Fruit fly (Drosophila melanogaster) whole organism, embryonic: ENCODE data around the gene CG46439.

Experiments
- Awh ChIP-seq: fragments of 200-800 bp; sonication (Bioruptor generic); IDR thresholded peaks from 2 replicates; pipeline ENCODE4, ENCODE4 v1.3.6; 2022; ENCODE audit warnings: missing biosample characterization, missing genetic modification characterization
- CG12236 ChIP-seq: fragments of 200-800 bp; sonication (Bioruptor generic); optimal IDR thresholded peaks from 2 replicates; lab custom pipeline; 2016; ENCODE audit warnings: missing biosample characterization, missing genetic modification characterization
- CG12299 ChIP-seq: fragments of 200-800 bp; sonication (Bioruptor generic); optimal IDR thresholded peaks from 2 replicates; lab custom pipeline; 2018; ENCODE audit warnings: missing biosample characterization, mild to moderate bottlenecking, missing genetic modification characterization
- CG13287 ChIP-seq: fragments of 200-800 bp; sonication (Bioruptor generic); IDR thresholded peaks from 2 replicates; pipeline ENCODE4 v1.3.6; 2022; ENCODE audit warnings: missing biosample characterization, missing genetic modification characterization; ENCODE audit not compliant: partially characterized antibody
- CG15479 ChIP-seq: fragments of 200-800 bp; sonication (Bioruptor generic); optimal IDR thresholded peaks from 3 replicates; lab custom pipeline; 2019; ENCODE audit warnings: missing biosample characterization, mild to moderate bottlenecking, missing genetic modification characterization, moderate library complexity
- CG16863 ChIP-seq: fragments of 200-800 bp; sonication (Bioruptor generic); optimal IDR thresholded peaks from 3 replicates; lab custom pipeline; 2016; ENCODE audit warnings: missing biosample characterization, missing genetic modification characterization
- CG17186 ChIP-seq: fragments of 200-800 bp; sonication (Bioruptor generic); optimal IDR thresholded peaks from 3 replicates; lab custom pipeline; 2017; ENCODE audit warnings: missing biosample characterization, missing genetic modification reagents, missing genetic modification characterization
- CG17612 ChIP-seq: fragments of 200-800 bp; sonication (Bioruptor generic); IDR thresholded peaks from 2 replicates; pipeline ENCODE4 v1.3.6; 2022; ENCODE audit warnings: missing biosample characterization, missing genetic modification characterization
- CG30431 ChIP-seq: fragments of 200-800 bp; sonication (Bioruptor generic); optimal IDR thresholded peaks from 2 replicates; lab custom pipeline; 2017; ENCODE audit warnings: missing biosample characterization, missing genetic modification characterization
- CG4854 ChIP-seq: fragments of 200-800 bp; sonication (Bioruptor generic); optimal IDR thresholded peaks from 2 replicates; lab custom pipeline; 2016; ENCODE audit warnings: missing biosample characterization, missing genetic modification characterization, inconsistent platforms
- CG5953 ChIP-seq: fragments of 200-800 bp; sonication (Bioruptor generic); IDR thresholded peaks from 2 replicates; pipeline ENCODE4 v1.3.6; 2022; ENCODE audit warnings: missing biosample characterization, missing genetic modification characterization
- CG6689 ChIP-seq: fragments of 200-800 bp; sonication (Bioruptor generic); IDR thresholded peaks from 2 replicates; pipeline ENCODE4 v1.3.6; 2022; ENCODE audit warnings: missing biosample characterization, missing genetic modification characterization
- CG6791 ChIP-seq: fragments of 200-800 bp; sonication (Bioruptor generic); IDR thresholded peaks from 3 replicates; pipeline ENCODE4 v1.3.6; 2022; ENCODE audit warnings: missing biosample characterization, missing genetic modification characterization; ENCODE audit not compliant: partially characterized antibody
- CG6813 ChIP-seq: fragments of 200-800 bp; sonication (Bioruptor generic); optimal IDR thresholded peaks from 2 replicates; lab custom pipeline; 2017; ENCODE audit warnings: missing biosample characterization, missing genetic modification characterization, mild to moderate bottlenecking, moderate library complexity, missing genetic modification reagents
- CG7839 ChIP-seq: fragments of 200-800 bp; sonication (Bioruptor generic); optimal IDR thresholded peaks from 3 replicates; lab custom pipeline; 2018; ENCODE audit warnings: missing biosample characterization, mild to moderate bottlenecking, missing genetic modification characterization, moderate library complexity
- CG7987 ChIP-seq: fragments of 200-800 bp; sonication (Bioruptor generic); optimal IDR thresholded peaks from 2 replicates; lab custom pipeline; 2018; ENCODE audit warnings: missing biosample characterization, mild to moderate bottlenecking, missing genetic modification characterization, moderate library complexity
- CG8924 ChIP-seq: fragments of 200-800 bp; optimal IDR thresholded peaks from 3 replicates; lab custom pipeline; 2019; ENCODE audit warnings: missing biosample characterization, mild to moderate bottlenecking, missing genetic modification characterization, moderate library complexity
- CG9797 ChIP-seq: fragments of 200-800 bp; sonication (Bioruptor generic); optimal IDR thresholded peaks from 3 replicates; lab custom pipeline; 2018; ENCODE audit warnings: missing biosample characterization, mild to moderate bottlenecking, missing genetic modification characterization
- D19A ChIP-seq: fragments of 200-800 bp; optimal IDR thresholded peaks from 3 replicates; lab custom pipeline; 2019; ENCODE audit warnings: missing biosample characterization, mild to moderate bottlenecking, missing genetic modification characterization, moderate library complexity
- Dek ChIP-seq: fragments of 200-800 bp; sonication (Bioruptor generic); optimal IDR thresholded peaks from 3 replicates; lab custom pipeline; 2019; ENCODE audit warnings: missing biosample characterization, mild to moderate bottlenecking, missing genetic modification characterization, moderate library complexity
- Dip2 ChIP-seq: fragments of 200-800 bp; sonication (Bioruptor generic); IDR thresholded peaks from 2 replicates; pipeline ENCODE4 v1.3.6; 2022; ENCODE audit warnings: missing biosample characterization, missing genetic modification characterization
- Dll ChIP-seq: fragments of 200-800 bp; sonication (Bioruptor generic); IDR thresholded peaks from 4 replicates; pipeline ENCODE4 v1.3.6; 2022; ENCODE audit warnings: missing biosample characterization, missing genetic modification characterization; ENCODE audit not compliant: partially characterized antibody
- Dp ChIP-seq: fragments of 200-800 bp; sonication (Bioruptor generic); optimal IDR thresholded peaks from 2 replicates; lab custom pipeline; 2018; ENCODE audit warnings: missing biosample characterization, mild to moderate bottlenecking, missing genetic modification characterization, moderate library complexity
- HLH54F ChIP-seq: fragments of 200-800 bp; sonication (Bioruptor generic); optimal IDR thresholded peaks from 3 replicates; lab custom pipeline; 2016; ENCODE audit warnings: missing biosample characterization, missing genetic modification characterization
- HmgZ ChIP-seq: fragments of 200-800 bp; sonication (Bioruptor generic); optimal IDR thresholded peaks from 2 replicates; lab custom pipeline; 2018; ENCODE audit warnings: missing biosample characterization, mild to moderate bottlenecking, missing genetic modification characterization
- Hmr ChIP-seq: fragments of 200-800 bp; sonication (Bioruptor generic); optimal IDR thresholded peaks from 3 replicates; lab custom pipeline; 2017; ENCODE audit warnings: mild to moderate bottlenecking, missing biosample characterization, missing genetic modification reagents, missing genetic modification characterization
- Hsf ChIP-seq: fragments of 200-800 bp; sonication (Bioruptor generic); optimal IDR thresholded peaks from 3 replicates; lab custom pipeline; 2016; ENCODE audit warnings: missing biosample characterization, missing genetic modification characterization
- Lhr ChIP-seq: fragments of 200-800 bp; sonication (Bioruptor generic); optimal IDR thresholded peaks from 3 replicates; lab custom pipeline; 2017; ENCODE audit warnings: mild to moderate bottlenecking, missing biosample characterization, missing genetic modification reagents, missing genetic modification characterization
- Lpt ChIP-seq: fragments of >200 bp; optimal IDR thresholded peaks from 2 replicates; lab custom pipeline; 2018; ENCODE audit warnings: missing biosample characterization, missing genetic modification characterization
- Rx ChIP-seq: fragments of 200-800 bp; sonication (Bioruptor generic); IDR thresholded peaks from 2 replicates; pipeline ENCODE4 v1.3.6; 2022; ENCODE audit warnings: missing biosample characterization, missing genetic modification characterization
- chif ChIP-seq, 2 experiments: fragments of 200-800 bp; sonication (Bioruptor generic); optimal IDR thresholded peaks; 3 replicates each; lab custom pipeline; 2016; ENCODE audit warnings: missing biosample characterization in 2 of 2, missing genetic modification characterization in 2 of 2
- dan ChIP-seq: fragments of 200-800 bp; sonication (Bioruptor generic); IDR thresholded peaks from 2 replicates; pipeline ENCODE4 v1.3.6; 2022; ENCODE audit warnings: missing biosample characterization, missing genetic modification characterization
- fd96Cb ChIP-seq: fragments of 200-800 bp; sonication (Bioruptor generic); optimal IDR thresholded peaks from 2 replicates; lab custom pipeline; 2018; ENCODE audit warnings: missing biosample characterization, mild to moderate bottlenecking, missing genetic modification characterization, moderate library complexity
- gsb-n ChIP-seq: fragments of 200-800 bp; sonication (Bioruptor generic); optimal IDR thresholded peaks from 3 replicates; lab custom pipeline; 2018; ENCODE audit warnings: missing biosample characterization, mild to moderate bottlenecking, missing genetic modification characterization
- ind ChIP-seq: fragments of 200-800 bp; sonication (Bioruptor generic); optimal IDR thresholded peaks from 3 replicates; lab custom pipeline; 2016; ENCODE audit warnings: missing biosample characterization, missing genetic modification characterization
- lilli ChIP-seq: fragments of 200-800 bp; sonication (Bioruptor generic); optimal IDR thresholded peaks from 3 replicates; lab custom pipeline; 2016; ENCODE audit warnings: missing biosample characterization, missing genetic modification characterization
- mirr ChIP-seq: fragments of 200-800 bp; sonication (Bioruptor generic); optimal IDR thresholded peaks from 3 replicates; lab custom pipeline; 2018; ENCODE audit warnings: missing biosample characterization, mild to moderate bottlenecking, missing genetic modification characterization
- nom ChIP-seq: fragments of 200-800 bp; sonication (Bioruptor generic); optimal IDR thresholded peaks from 2 replicates; lab custom pipeline; 2017; ENCODE audit warnings: missing biosample characterization, missing genetic modification characterization, mild to moderate bottlenecking, moderate library complexity, missing genetic modification reagents
- org-1 ChIP-seq: fragments of 200-800 bp; sonication (Bioruptor generic); optimal IDR thresholded peaks from 2 replicates; lab custom pipeline; 2017; ENCODE audit warnings: missing biosample characterization, missing genetic modification characterization
- pho ChIP-seq: fragments of 200-800 bp; sonication (Bioruptor generic); optimal IDR thresholded peaks from 2 replicates; lab custom pipeline; 2016; ENCODE audit warnings: missing biosample characterization, missing genetic modification characterization
- pita ChIP-seq: fragments of 200-800 bp; sonication (Bioruptor generic); optimal IDR thresholded peaks from 2 replicates; lab custom pipeline; 2017; ENCODE audit warnings: missing biosample characterization, mild to moderate bottlenecking, missing genetic modification characterization
- ranshi ChIP-seq: fragments of 200-800 bp; sonication (Bioruptor generic); IDR thresholded peaks from 2 replicates; pipeline ENCODE4 v1.3.6; 2022; ENCODE audit warnings: missing biosample characterization, missing genetic modification characterization
- run ChIP-seq: fragments of 200-800 bp; sonication (Bioruptor generic); optimal IDR thresholded peaks from 3 replicates; lab custom pipeline; 2018; ENCODE audit warnings: missing biosample characterization, mild to moderate bottlenecking, missing genetic modification characterization
- sens-2 ChIP-seq: fragments of 200-800 bp; sonication (Bioruptor generic); IDR thresholded peaks from 2 replicates; pipeline ENCODE4 v1.3.6; 2022; ENCODE audit warnings: missing biosample characterization, missing genetic modification characterization
- sna ChIP-seq: fragments of 200-800 bp; sonication (Bioruptor generic); IDR thresholded peaks from 2 replicates; pipeline ENCODE4 v1.3.6; 2022; ENCODE audit warnings: missing biosample characterization, missing genetic modification characterization; ENCODE audit not compliant: partially characterized antibody
- sqz ChIP-seq: fragments of 200-800 bp; sonication (Bioruptor generic); optimal IDR thresholded peaks from 3 replicates; lab custom pipeline; 2018; ENCODE audit warnings: missing biosample characterization, mild to moderate bottlenecking, missing genetic modification characterization
- sr ChIP-seq: fragments of 200-800 bp; sonication (Bioruptor generic); IDR thresholded peaks from 3 replicates; pipeline ENCODE4 v1.3.6; 2022; ENCODE audit warnings: missing biosample characterization, missing genetic modification characterization
- stwl ChIP-seq: fragments of 200-800 bp; sonication (Bioruptor generic); optimal IDR thresholded peaks from 3 replicates; lab custom pipeline; 2018; ENCODE audit warnings: missing biosample characterization, mild to moderate bottlenecking, missing genetic modification characterization, moderate library complexity
- unc-4 ChIP-seq: fragments of 200-800 bp; sonication (Bioruptor generic); IDR thresholded peaks from 2 replicates; pipeline ENCODE4 v1.3.6; 2022; ENCODE audit warnings: missing biosample characterization, missing genetic modification characterization; ENCODE audit not compliant: partially characterized antibody
- zf30C ChIP-seq: fragments of 200-800 bp; sonication (Bioruptor generic); optimal IDR thresholded peaks from 3 replicates; lab custom pipeline; 2018; ENCODE audit warnings: missing biosample characterization, mild to moderate bottlenecking, missing genetic modification characterization

CG46439 gene

DNA sequence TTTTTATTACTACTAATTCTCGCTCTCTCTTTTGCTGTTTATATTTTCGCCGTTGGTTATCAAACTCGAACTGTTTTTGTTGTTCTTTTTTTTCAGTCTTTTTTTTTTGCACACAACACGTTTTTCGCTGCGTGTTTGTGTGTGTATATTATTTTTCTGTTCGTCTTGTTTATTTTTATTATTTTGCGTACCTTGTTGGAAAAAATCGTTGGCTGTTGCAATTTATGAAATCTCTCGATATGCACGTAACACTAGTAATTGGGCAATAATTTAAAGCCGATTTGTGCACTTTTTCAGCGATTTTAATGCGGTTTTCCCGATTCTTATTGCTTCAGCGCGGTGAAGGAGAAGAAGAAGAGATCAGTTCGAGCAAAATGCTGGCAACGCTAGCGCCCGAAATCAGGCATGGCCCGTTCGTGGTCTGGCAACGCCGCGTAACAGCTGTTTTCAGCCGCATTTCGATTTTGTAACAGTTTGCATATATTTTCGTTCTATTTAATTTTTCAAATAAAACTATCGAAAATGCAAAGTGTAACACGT is 24.4 kb upstream of the CG46439 start, which contains the start of the genes FoxK and mRpL2 (continued):
- TF ChIP-seq Dp (GFP tag; lab: Kevin White, UChicago) (peak; percentile 51), CG16863 (no peak), CG12299 (tag; lab: Kevin White, UChicago) (no peak), pho (GFP tag; lab: Kevin White, UChicago) (no peak), ind (GFP tag; lab: Kevin White, UChicago) (no peak), CG17612 (GFP tag; lab: Robert Waterston, UW) (no peak), fd96Cb (no peak), mirr (GFP tag; lab: Kevin White, UChicago) (no peak), sna (GFP tag; lab: Robert Waterston, UW) (no peak), Rx (GFP tag; lab: Robert Waterston, UW) (no peak), Awh (no peak), CG5953 (GFP tag; lab: Robert Waterston, UW) (no peak), stwl (tag; lab: Kevin White, UChicago) (peak; percentile 83), dan (no peak), CG6813 (GFP tag; lab: Kevin White, UChicago) (no peak), org-1 (GFP tag; lab: Kevin White, UChicago) (no peak), unc-4 (GFP tag; lab: Robert Waterston, UW) (0 out of 2 replicates have a peak, but pooled peaks have one; percentile 38), Lhr (GFP tag; lab: Kevin White, UChicago) (no peak), sqz (GFP tag; lab: Kevin White, UChicago) (peak; percentile 83), run (tag; lab: Kevin White, UChicago) (peak; percentile 19), CG8924 (peak; percentile 21), Dip2 (GFP tag; lab: Robert Waterston, UW) (no peak), Lpt (no peak), CG6689 (no peak), gsb-n (tag; lab: Kevin White, UChicago) (no peak), CG13287 (GFP tag; lab: Robert Waterston, UW) (peak; percentile 57; the same call in 1 of the 2 replicates), Hsf (no peak), pita (GFP tag; lab: Kevin White, UChicago) (no peak), CG15479 (no peak), sr (GFP tag; lab: Robert Waterston, UW) (no peak), nom (GFP tag; lab: Kevin White, UChicago) (peak; percentile 97), sens-2 (GFP tag; lab: Robert Waterston, UW) (no peak), zf30C (GFP tag; lab: Kevin White, UChicago) (peak; percentile 30), chif (GFP tag; optimal IDR thresholded peaks at IDR 0.05; lab: Kevin White, UChicago) (no peak), HmgZ (peak; percentile 54), D19A (no peak), CG17186 (GFP tag; lab: Kevin White, UChicago) (peak; percentile 53), Dek (tag; lab: Kevin White, UChicago) (no peak), CG12236 (GFP tag; lab: Kevin White, UChicago) (no peak), CG7839 (tag; lab: Kevin White, UChicago) (no peak), lilli (GFP tag; lab: Kevin White, UChicago) (no peak), Dll (GFP tag; lab: Robert Waterston, UW) (0 out of 4 replicates have a peak, but pooled peaks have one; percentile 40), CG30431 (GFP tag; lab: Kevin White, UChicago) (no peak), HLH54F (GFP tag; lab: Kevin White, UChicago) (no peak), ranshi (GFP tag; lab: Robert Waterston, UW) (no peak), CG7987 (GFP tag; lab: Kevin White, UChicago) (peak; percentile 28), CG6791 (peak; percentile 54; the same call in 2 of the 3 replicates), CG9797 (GFP tag; lab: Kevin White, UChicago) (peak; percentile 54), Hmr (peak; percentile 4), CG4854 (GFP tag; lab: Kevin White, UChicago) (no peak)
